Worm (Caenorhabditis elegans) whole organism, mixed stage, embryonic: ENCODE measurements around the gene math-1.
"Not testable (repeated sequence)": the region's sequence is repeated elsewhere in the genome, so short reads cannot be mapped to it uniquely, and the experiment has no call there.

Experiments
- bed-3 ChIP-seq: fragments of 200-800 bp; sonication (Bioruptor generic); optimal IDR thresholded peaks from 3 replicates; lab custom pipeline; 2018; ENCODE audit warnings: mild to moderate bottlenecking, missing genetic modification characterization, moderate library complexity, missing compliant biosample characterization
- blmp-1 ChIP-seq: fragments of 150-350 bp; optimal IDR thresholded peaks from 2 replicates; lab custom pipeline; 2014; ENCODE audit warnings: missing biosample characterization, missing genetic modification characterization
- ceh-39 ChIP-seq: fragments of 150-350 bp; optimal IDR thresholded peaks from 2 replicates; lab custom pipeline; 2014; ENCODE audit warnings: missing biosample characterization, missing genetic modification characterization
- ceh-43 ChIP-seq: fragments of 200-800 bp; sonication (Bioruptor generic); optimal IDR thresholded peaks from 2 replicates; lab custom pipeline; 2018; ENCODE audit warnings: mild to moderate bottlenecking, missing genetic modification characterization, moderate library complexity, missing compliant biosample characterization
- ceh-83 ChIP-seq: fragments of 200-800 bp; sonication (Bioruptor generic); optimal IDR thresholded peaks from 2 replicates; lab custom pipeline; 2018; ENCODE audit warnings: mild to moderate bottlenecking, missing genetic modification characterization, missing compliant biosample characterization
- cnd-1 ChIP-seq: fragments of 200-800 bp; sonication (Bioruptor generic); optimal IDR thresholded peaks from 2 replicates; lab custom pipeline; 2018; ENCODE audit warnings: mild to moderate bottlenecking, missing genetic modification characterization, missing compliant biosample characterization
- drap-1 ChIP-seq: fragments of 200-800 bp; sonication (Bioruptor generic); optimal IDR thresholded peaks from 3 replicates; lab custom pipeline; 2018; ENCODE audit warnings: mild to moderate bottlenecking, missing genetic modification characterization, missing compliant biosample characterization
- lin-13 ChIP-seq: fragments of 150-350 bp; optimal IDR thresholded peaks from 2 replicates; lab custom pipeline; 2014; ENCODE audit warnings: missing biosample characterization, missing genetic modification characterization
- lsy-2 ChIP-seq: fragments of 150-350 bp; optimal IDR thresholded peaks from 2 replicates; lab custom pipeline; 2014; ENCODE audit warnings: missing biosample characterization, missing genetic modification characterization
- mep-1 ChIP-seq: fragments of 150-350 bp; optimal IDR thresholded peaks from 2 replicates; lab custom pipeline; 2017; ENCODE audit warnings: missing biosample characterization, missing genetic modification reagents, missing genetic modification characterization, inconsistent platforms
- nhr-2 ChIP-seq: fragments of 150-350 bp; optimal IDR thresholded peaks from 2 replicates; lab custom pipeline; 2014; ENCODE audit warnings: missing biosample characterization, missing genetic modification characterization
- nhr-237 ChIP-seq: fragments of 150-350 bp; optimal IDR thresholded peaks from 2 replicates; lab custom pipeline; 2014; ENCODE audit warnings: missing biosample characterization, missing genetic modification characterization
- nhr-28 ChIP-seq: fragments of 150-350 bp; optimal IDR thresholded peaks from 2 replicates; lab custom pipeline; 2014; ENCODE audit warnings: missing biosample characterization, missing genetic modification characterization
- pha-4 ChIP-seq: fragments of 150-350 bp; optimal IDR thresholded peaks from 2 replicates; lab custom pipeline; 2018; ENCODE audit warnings: missing biosample characterization, missing genetic modification reagents, missing genetic modification characterization
- sem-2 ChIP-seq: fragments of 200-800 bp; sonication (Bioruptor generic); optimal IDR thresholded peaks from 2 replicates; lab custom pipeline; 2018; ENCODE audit warnings: mild to moderate bottlenecking, missing genetic modification characterization, missing compliant biosample characterization
- tbx-8 ChIP-seq: fragments of 200-800 bp; sonication (Bioruptor generic); optimal IDR thresholded peaks from 2 replicates; lab custom pipeline; 2018; ENCODE audit warnings: mild to moderate bottlenecking, missing genetic modification characterization, moderate library complexity, missing compliant biosample characterization

Gene math-1

ce11 chrII:2000720-2001119 is 45.7 kb downstream of the math-1 start, which contains the start of gene ceh-84:
Gene ceh-84 (minus strand): TSS chrII:2000820.
- TF ChIP-seq blmp-1 (tag; lab: Kevin White, UChicago); ceh-43; nhr-2 (tag; lab: Kevin White, UChicago): not testable (repeated sequence)

ce11 chrII:1998561-1998960 is 47.9 kb downstream of the math-1 start, which contains the start of gene math-19:
Gene math-19 (plus strand): TSS chrII:1998861.
- not testable (repeated sequence) for TF ChIP-seq tbx-8 (GFP tag; lab: Kevin White, UChicago); ceh-39; drap-1

ce11 chrII:1996237-1996636 is 50.2 kb downstream of the math-1 start, which contains the start of gene math-20:
Gene math-20 (plus strand): TSS chrII:1996537.
- TF ChIP-seq bed-3 (GFP tag; lab: Kevin White, UChicago), result no peak
- no peak for TF ChIP-seq ceh-39
- TF ChIP-seq cnd-1, result no peak
- TF ChIP-seq ceh-43, result no peak
- TF ChIP-seq nhr-237, result no peak
- no peak for TF ChIP-seq nhr-2 (tag; lab: Kevin White, UChicago)
- no peak for TF ChIP-seq nhr-28
- no peak for TF ChIP-seq ceh-83 (GFP tag; lab: Kevin White, UChicago)
- no peak for TF ChIP-seq pha-4 (tag; lab: Kevin White, UChicago)
- TF ChIP-seq mep-1 (tag; lab: Kevin White, UChicago), result no peak
- no peak for TF ChIP-seq sem-2 (GFP tag; lab: Kevin White, UChicago)
- TF ChIP-seq lsy-2 (tag; lab: Kevin White, UChicago), result no peak
- no peak for TF ChIP-seq lin-13 (tag; lab: Kevin White, UChicago)
- TF ChIP-seq, all 35 proteins: peak for 0
